Fruit fly (Drosophila melanogaster) whole organism, prepupa: ENCODE measurements around the gene CG15824.

Source experiments
- Blimp-1 ChIP-seq: fragments of 200-800 bp; sonication (Bioruptor generic); optimal IDR thresholded peaks from 3 replicates; lab custom pipeline; 2017; ENCODE audit warnings: missing biosample characterization, missing genetic modification characterization, mild to moderate bottlenecking, moderate library complexity, missing genetic modification reagents
- CG10669 ChIP-seq: fragments of 200-800 bp; sonication (Bioruptor generic); optimal IDR thresholded peaks from 3 replicates; lab custom pipeline; 2018; ENCODE audit warnings: missing biosample characterization, mild to moderate bottlenecking, missing genetic modification characterization, moderate library complexity
- CG11762 ChIP-seq: fragments of 200-800 bp; sonication (Bioruptor generic); optimal IDR thresholded peaks from 3 replicates; lab custom pipeline; 2016; ENCODE audit warnings: missing biosample characterization, missing genetic modification characterization; ENCODE audit not compliant: insufficient read depth
- CG15336 ChIP-seq: fragments of 200-800 bp; sonication (Bioruptor generic); IDR thresholded peaks from 2 replicates; pipeline ENCODE4 v1.3.6; 2022; ENCODE audit warnings: missing biosample characterization, missing genetic modification characterization
- CG31627 ChIP-seq: fragments of 200-800 bp; sonication (Bioruptor generic); optimal IDR thresholded peaks from 3 replicates; lab custom pipeline; 2016; ENCODE audit warnings: missing biosample characterization, missing genetic modification characterization
- CG34406 ChIP-seq: fragments of 200-800 bp; sonication (Bioruptor generic); optimal IDR thresholded peaks from 3 replicates; lab custom pipeline; 2016; ENCODE audit warnings: missing biosample characterization, missing genetic modification characterization
- CG3919 ChIP-seq: fragments of 200-800 bp; sonication (Bioruptor generic); optimal IDR thresholded peaks from 3 replicates; lab custom pipeline; 2016; ENCODE audit warnings: missing biosample characterization, missing genetic modification characterization
- CG6792 ChIP-seq: fragments of 200-800 bp; sonication (Bioruptor generic); optimal IDR thresholded peaks from 3 replicates; lab custom pipeline; 2016; ENCODE audit warnings: missing biosample characterization, missing genetic modification characterization
- CG6808 ChIP-seq: fragments of 200-800 bp; sonication (Bioruptor generic); optimal IDR thresholded peaks from 3 replicates; lab custom pipeline; 2017; ENCODE audit warnings: missing biosample characterization, missing genetic modification characterization, mild to moderate bottlenecking, moderate library complexity, missing genetic modification reagents
- CG6854 ChIP-seq: fragments of 200-800 bp; sonication (Bioruptor generic); optimal IDR thresholded peaks from 2 replicates; lab custom pipeline; 2017; ENCODE audit warnings: missing biosample characterization, mild to moderate bottlenecking, missing genetic modification characterization
- CG7368 ChIP-seq: fragments of 200-800 bp; sonication (Bioruptor generic); optimal IDR thresholded peaks from 3 replicates; lab custom pipeline; 2016; ENCODE audit warnings: missing biosample characterization, missing genetic modification characterization
- CG8632 ChIP-seq: fragments of 200-800 bp; sonication (Bioruptor generic); optimal IDR thresholded peaks from 3 replicates; lab custom pipeline; 2016; ENCODE audit warnings: missing biosample characterization, missing genetic modification characterization
- CG9139 ChIP-seq: fragments of 200-800 bp; sonication (Bioruptor generic); optimal IDR thresholded peaks from 3 replicates; lab custom pipeline; 2017; ENCODE audit warnings: missing biosample characterization, mild to moderate bottlenecking, missing genetic modification characterization
- Eip78C ChIP-seq: fragments of 200-800 bp; sonication (Bioruptor generic); peaks from one replicate; lab custom pipeline; 2016; ENCODE audit warnings: missing biosample characterization, missing genetic modification characterization
- Eip93F ChIP-seq: fragments of 200-800 bp; sonication (Bioruptor generic); optimal IDR thresholded peaks from 2 replicates; lab custom pipeline; 2016; ENCODE audit warnings: missing biosample characterization, mild to moderate bottlenecking, missing genetic modification characterization
- Ets21C ChIP-seq: fragments of 200-800 bp; sonication (Bioruptor generic); optimal IDR thresholded peaks from 3 replicates; lab custom pipeline; 2016; ENCODE audit warnings: missing biosample characterization, missing genetic modification characterization
- Gug ChIP-seq: fragments of 200-800 bp; sonication (Bioruptor generic); IDR thresholded peaks from 2 replicates; pipeline ENCODE4 v1.3.6; 2022; ENCODE audit warnings: missing biosample characterization, missing genetic modification characterization
- Hr38 ChIP-seq: sonication (Bioruptor generic); optimal IDR thresholded peaks from 2 replicates; lab custom pipeline; 2016; ENCODE audit warnings: missing biosample characterization, missing genetic modification characterization
- Hr39 ChIP-seq: fragments of 200-800 bp; sonication (Bioruptor generic); optimal IDR thresholded peaks from 2 replicates; lab custom pipeline; 2016; ENCODE audit warnings: missing biosample characterization, missing genetic modification characterization
- Hr4 ChIP-seq: fragments of 200-800 bp; sonication (Bioruptor generic); optimal IDR thresholded peaks from 3 replicates; lab custom pipeline; 2016; ENCODE audit warnings: missing biosample characterization, missing genetic modification characterization
- Lpt ChIP-seq: fragments of 200-800 bp; sonication (Bioruptor generic); optimal IDR thresholded peaks from 3 replicates; lab custom pipeline; 2016; ENCODE audit warnings: missing biosample characterization, missing genetic modification characterization
- Met ChIP-seq: fragments of 200-800 bp; sonication (Bioruptor generic); optimal IDR thresholded peaks from 3 replicates; lab custom pipeline; 2016; ENCODE audit warnings: missing biosample characterization, missing genetic modification characterization
- OdsH ChIP-seq: fragments of 200-800 bp; sonication (Bioruptor generic); optimal IDR thresholded peaks from 3 replicates; lab custom pipeline; 2016; ENCODE audit warnings: missing biosample characterization, missing genetic modification characterization
- Smox ChIP-seq: fragments of 200-800 bp; sonication (Bioruptor generic); optimal IDR thresholded peaks from 3 replicates; lab custom pipeline; 2016; ENCODE audit warnings: missing biosample characterization, missing genetic modification characterization
- Sox102F ChIP-seq: fragments of 200-800 bp; sonication (Bioruptor generic); optimal IDR thresholded peaks from 2 replicates; lab custom pipeline; 2016; ENCODE audit warnings: missing biosample characterization, mild to moderate bottlenecking, missing genetic modification characterization
- Sox14 ChIP-seq: fragments of 200-800 bp; sonication (Bioruptor generic); optimal IDR thresholded peaks from 3 replicates; lab custom pipeline; 2016; ENCODE audit warnings: missing biosample characterization, missing genetic modification characterization
- acj6 ChIP-seq: fragments of 200-800 bp; sonication (Bioruptor generic); optimal IDR thresholded peaks from 3 replicates; lab custom pipeline; 2016; ENCODE audit warnings: missing biosample characterization, missing genetic modification characterization
- dac ChIP-seq: fragments of 200-800 bp; sonication (Bioruptor generic); optimal IDR thresholded peaks from 2 replicates; lab custom pipeline; 2017; ENCODE audit warnings: missing biosample characterization, mild to moderate bottlenecking, missing genetic modification characterization
- dsx ChIP-seq: fragments of 200-800 bp; optimal IDR thresholded peaks from 3 replicates; lab custom pipeline; 2019; ENCODE audit warnings: missing biosample characterization, mild to moderate bottlenecking, missing genetic modification characterization, moderate library complexity; ENCODE audit not compliant: poor library complexity, severe bottlenecking
- fkh ChIP-seq: fragments of 200-800 bp; sonication (Bioruptor generic); optimal IDR thresholded peaks from 3 replicates; lab custom pipeline; 2017; ENCODE audit warnings: missing biosample characterization, mild to moderate bottlenecking, missing genetic modification characterization, moderate library complexity
- lz ChIP-seq: fragments of 200-800 bp; sonication (Bioruptor generic); optimal IDR thresholded peaks from 3 replicates; lab custom pipeline; 2016; ENCODE audit warnings: missing biosample characterization, missing genetic modification characterization
- spab ChIP-seq: fragments of 200-800 bp; sonication (Bioruptor generic); optimal IDR thresholded peaks from 2 replicates; lab custom pipeline; 2017; ENCODE audit warnings: missing biosample characterization, mild to moderate bottlenecking, missing genetic modification characterization, missing genetic modification reagents
- svp ChIP-seq: fragments of 200-800 bp; sonication (Bioruptor generic); peaks from one replicate; lab custom pipeline; 2016; ENCODE audit warnings: missing biosample characterization, missing genetic modification characterization
- vri ChIP-seq: fragments of 200-800 bp; sonication (Bioruptor generic); optimal IDR thresholded peaks from 3 replicates; lab custom pipeline; 2016; ENCODE audit warnings: missing biosample characterization, mild to moderate bottlenecking, missing genetic modification characterization

The CG15824 gene

dm6 chr2L:884970-885369, at the start of gene CG15824:
TSS of gene CG15824 (minus strand) at chr2L:885141.
- TF ChIP-seq Eip93F (GFP tag; lab: Kevin White, UChicago) (no peak), dac (no peak), CG34406 (no peak), Hr38 (GFP tag; lab: Kevin White, UChicago) (no peak), CG7368 (GFP tag; lab: Kevin White, UChicago) (no peak), Hr39 (GFP tag; lab: Kevin White, UChicago) (no peak), acj6 (GFP tag; lab: Kevin White, UChicago) (no peak), svp (GFP tag; lab: Kevin White, UChicago) (no peak), CG3919 (GFP tag; lab: Kevin White, UChicago) (no peak), CG10669 (GFP tag; lab: Kevin White, UChicago) (no peak), CG11762 (GFP tag; lab: Kevin White, UChicago) (no peak), fkh (GFP tag; lab: Kevin White, UChicago) (no peak), vri (GFP tag; lab: Kevin White, UChicago) (no peak), dsx (GFP tag; lab: Kevin White, UChicago) (no peak), CG6792 (GFP tag; lab: Kevin White, UChicago) (no peak), Blimp-1 (GFP tag; lab: Kevin White, UChicago) (no peak), CG6854 (GFP tag; lab: Kevin White, UChicago) (no peak), Met (no peak), Smox (GFP tag; lab: Kevin White, UChicago) (no peak), Sox102F (GFP tag; lab: Kevin White, UChicago) (no peak)

- TF ChIP-seq CG15336 (GFP tag; lab: Robert Waterston, UW) = no peak
- no peak for TF ChIP-seq CG8632 (GFP tag; lab: Kevin White, UChicago)
Measured at dm6 chr2L:922660-923059, 37.7 kb upstream of the CG15824 start, which contains the start of gene Tmtc2. TSS of gene Tmtc2 (plus strand) at chr2L:922793.

dm6 chr2L:918738-919137, 33.8 kb upstream of the CG15824 start:
- no peak for TF ChIP-seq Hr38 (GFP tag; lab: Kevin White, UChicago)
- TF ChIP-seq CG9139 (GFP tag; lab: Kevin White, UChicago) = no peak
- no peak for TF ChIP-seq lz (GFP tag; lab: Kevin White, UChicago)
- TF ChIP-seq OdsH (GFP tag; lab: Kevin White, UChicago) = no peak
- no peak for TF ChIP-seq CG6808 (GFP tag; lab: Kevin White, UChicago)
- no peak for TF ChIP-seq CG6854 (GFP tag; lab: Kevin White, UChicago)
- TF ChIP-seq CG8632 (GFP tag; lab: Kevin White, UChicago) = no peak
- TF ChIP-seq CG15336 (GFP tag; lab: Robert Waterston, UW) = no peak
- TF ChIP-seq Eip78C (GFP tag; lab: Kevin White, UChicago) = no peak
- TF ChIP-seq Lpt = no peak
- no peak for TF ChIP-seq Sox102F (GFP tag; lab: Kevin White, UChicago)
- TF ChIP-seq CG3919 (GFP tag; lab: Kevin White, UChicago) = no peak
- TF ChIP-seq Gug (GFP tag; lab: Robert Waterston, UW) = no peak

- TF ChIP-seq CG15336 (GFP tag; lab: Robert Waterston, UW) (no peak), Eip78C (GFP tag; lab: Kevin White, UChicago) (no peak), CG31627 (GFP tag; lab: Kevin White, UChicago) (no peak), Hr4 (GFP tag; lab: Kevin White, UChicago) (no peak), Ets21C (GFP tag; lab: Kevin White, UChicago) (no peak), spab (GFP tag; lab: Kevin White, UChicago) (no peak), Sox102F (GFP tag; lab: Kevin White, UChicago) (no peak), Sox14 (GFP tag; lab: Kevin White, UChicago) (no peak)
Measured at dm6 chr2L:913850-914391, 29.0 kb upstream of the CG15824 start, which contains the start of gene GluRIIC. TSS of gene GluRIIC (plus strand) at chr2L:914086.
